Worm (Caenorhabditis elegans) whole organism, L4 larva: Measurements from ENCODE around the gene Y54G2A.18.

Source experiments
- T20F7.1 ChIP-seq: fragments of 200-800 bp; sonication (Bioruptor generic); optimal IDR thresholded peaks from 2 replicates; lab custom pipeline; 2018; ENCODE audit warnings: mild to moderate bottlenecking, missing genetic modification characterization, missing compliant biosample characterization
- ces-1 ChIP-seq: fragments of 150-350 bp; sonication (generic microtip); optimal IDR thresholded peaks from 4 replicates; lab custom pipeline; 2014; ENCODE audit warnings: missing biosample characterization, missing genetic modification reagents, missing genetic modification characterization
- cey-2 ChIP-seq: sonication (generic microtip); optimal IDR thresholded peaks from 3 replicates; lab custom pipeline; 2017; ENCODE audit warnings: missing genetic modification characterization, mild to moderate bottlenecking, missing compliant biosample characterization, antibody characterized with exemption, borderline replicate concordance; ENCODE audit not compliant: insufficient read depth
- fos-1 ChIP-seq: fragments of 150-350 bp; optimal IDR thresholded peaks from 2 replicates; lab custom pipeline; 2014; ENCODE audit warnings: missing biosample characterization, missing genetic modification characterization
- lir-3 ChIP-seq: sonication (generic microtip); optimal IDR thresholded peaks from 2 replicates; lab custom pipeline; 2016; ENCODE audit warnings: mild to moderate bottlenecking, missing genetic modification characterization, missing compliant biosample characterization
- mdl-1 ChIP-seq, 2 experiments: fragments of 150-350 bp in 1 of 2; sonication (generic microtip) in 1 of 2; optimal IDR thresholded peaks; 2 replicates each; lab custom pipeline; 2014 to 2017; ENCODE audit warnings: missing biosample characterization in 2 of 2, missing genetic modification characterization in 2 of 2
- nhr-28 ChIP-seq: fragments of 150-350 bp; optimal IDR thresholded peaks from 2 replicates; lab custom pipeline; 2014; ENCODE audit warnings: missing biosample characterization, missing genetic modification characterization
- spr-3 ChIP-seq: fragments of 200-800 bp; sonication (Bioruptor generic); optimal IDR thresholded peaks from 2 replicates; lab custom pipeline; 2018; ENCODE audit warnings: mild to moderate bottlenecking, missing genetic modification characterization, missing compliant biosample characterization
- tra-1 ChIP-seq: fragments of 200-800 bp; sonication (Bioruptor generic); IDR thresholded peaks from 2 replicates; pipeline ENCODE4 v1.3.6; 2022; ENCODE audit warnings: missing genetic modification reagents, missing genetic modification characterization, missing compliant biosample characterization

DNA sequence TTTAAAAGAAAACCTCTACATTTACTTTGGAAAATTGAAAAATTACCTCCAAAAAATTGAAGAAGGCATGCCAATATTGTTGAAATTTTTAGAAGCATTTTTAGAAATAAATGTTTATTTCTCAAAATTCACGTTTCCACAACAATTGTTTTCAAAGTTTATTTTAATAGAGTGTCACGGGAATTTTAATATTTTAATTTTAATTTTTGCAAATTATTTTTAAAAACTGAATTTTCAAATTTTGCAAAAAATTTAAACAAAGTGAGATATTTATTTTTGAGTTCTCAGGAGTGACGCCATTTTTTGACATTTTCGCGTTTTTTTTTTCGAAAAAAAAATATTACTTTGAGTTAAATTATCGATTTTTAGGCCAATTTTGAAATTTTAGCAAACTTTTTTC is 39.1 kb downstream of the Y54G2A.18 start, which contains the start of gene Y54G2A.49:
- TF ChIP-seq spr-3 (GFP tag; lab: Kevin White, UChicago) (no peak), ces-1 (GFP tag; lab: Kevin White, UChicago) (no peak), nhr-28 (tag; lab: Kevin White, UChicago) (no peak), lir-3 (tag; lab: Kevin White, UChicago) (no peak), tra-1 (GFP tag; lab: Robert Waterston, UW) (no peak), cey-2 (tag; lab: Kevin White, UChicago) (no peak), T20F7.1 (no peak), fos-1 (no peak), mdl-1 (tag; optimal IDR thresholded peaks at IDR 0.05; lab: Kevin White, UChicago) (no peak)
